Worm (Caenorhabditis elegans): ENCODE results near the gene dsc-1.

ce11 chrX:15003891-15004550 lies 30.6 kb downstream of the dsc-1 start, which contains the start of gene slc-25A18.1:
- TF ChIP-seq unc-62 (GFP tag; optimal IDR thresholded peaks at IDR 0.05) (no peak), B0261.1 (tag; optimal IDR thresholded peaks at IDR 0.05) (no peak), ceh-27 (GFP tag; optimal IDR thresholded peaks at IDR 0.05) (no peak), snpc-1.1 (tag; optimal IDR thresholded peaks at IDR 0.05; ENCODE audit: insufficient read depth) (no peak), lin-54 (GFP tag; optimal IDR thresholded peaks at IDR 0.05) (no peak), chd-7 (tag; optimal IDR thresholded peaks at IDR 0.05) (no peak), lin-40 (tag; optimal IDR thresholded peaks at IDR 0.05) (no peak)
